Worm (Caenorhabditis elegans) whole organism, early embryonic: ENCODE results near the gene F22H10.1.

Experiments
- ceh-13 ChIP-seq: fragments of 200-800 bp; sonication (Bioruptor generic); optimal IDR thresholded peaks from 2 replicates; lab custom pipeline; 2018; ENCODE audit warnings: mild to moderate bottlenecking, missing genetic modification characterization, missing compliant biosample characterization
- flt-1 ChIP-seq: fragments of 200-800 bp; sonication (Bioruptor generic); IDR thresholded peaks from 2 replicates; pipeline ENCODE4 v1.3.6; 2022; ENCODE audit warnings: missing genetic modification characterization, missing compliant biosample characterization
- scrt-1 ChIP-seq: fragments of 200-800 bp; sonication (Bioruptor generic); IDR thresholded peaks from 2 replicates; pipeline ENCODE4 v1.3.6; 2022; ENCODE audit warnings: missing genetic modification characterization, missing compliant biosample characterization

DNA sequence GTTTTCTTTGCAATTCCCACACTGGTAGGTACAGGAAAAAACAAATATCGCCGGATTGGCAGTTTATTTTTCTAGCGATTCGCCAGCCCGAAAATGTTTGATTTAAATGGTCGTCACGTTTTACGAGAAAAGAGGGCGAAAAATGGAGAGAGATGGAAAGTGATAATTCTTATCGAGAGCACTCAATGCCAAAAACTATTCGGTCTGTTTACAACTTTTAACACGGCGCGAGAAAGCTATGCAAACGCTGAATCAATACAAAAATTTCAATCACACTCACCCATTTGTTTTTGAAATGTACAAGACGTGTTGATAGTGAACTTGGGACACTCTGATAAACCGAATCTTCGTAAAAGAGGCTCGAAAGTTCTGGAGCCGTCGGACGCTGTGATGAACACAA lies 29.6 kb upstream of the F22H10.1 start:
- TF ChIP-seq scrt-1 (no peak), ceh-13 (GFP tag; lab: Kevin White, UChicago) (no peak), flt-1 (GFP tag; lab: Robert Waterston, UW) (no peak)
